Worm (Caenorhabditis elegans): ENCODE results near the gene Y41E3.8.
A peak's percentile ranks its signal among the peaks of the same experiment; 100 is the strongest.

Y41E3.8 gene

ce11 chrIV:15056081-15056586, 27.4 kb upstream of the Y41E3.8 start, which contains the start of gene Y41E3.19:
Y41E3.19 (plus strand) TSS chrIV:15056131.
- TF ChIP-seq ceh-36 (tag; optimal IDR thresholded peaks at IDR 0.05): no peak
- no peak for TF ChIP-seq ama-1 (optimal IDR thresholded peaks at IDR 0.05)
- TF ChIP-seq ets-7 (tag; optimal IDR thresholded peaks at IDR 0.05): no peak
- no peak for TF ChIP-seq hmbx-1 (tag; optimal IDR thresholded peaks at IDR 0.05)
- no peak for TF ChIP-seq pes-1 (GFP tag; IDR thresholded peaks at IDR 0.05)
- no peak for TF ChIP-seq aly-1 (tag; optimal IDR thresholded peaks at IDR 0.05)
- TF ChIP-seq tra-4 (tag; optimal IDR thresholded peaks at IDR 0.05): no peak
- no peak for TF ChIP-seq F13C5.2 (tag; optimal IDR thresholded peaks at IDR 0.05)
- TF ChIP-seq scrt-1 (GFP tag; IDR thresholded peaks at IDR 0.05): no peak
- TF ChIP-seq ceh-13 (GFP tag; optimal IDR thresholded peaks at IDR 0.05): no peak
- no peak for TF ChIP-seq hmg-4 (GFP tag; optimal IDR thresholded peaks at IDR 0.05)
- no peak for TF ChIP-seq tbx-11 (GFP tag; IDR thresholded peaks at IDR 0.05)
- no peak for TF ChIP-seq tbx-37 (GFP tag; conservative IDR thresholded peaks at IDR 0.05)
- no peak for TF ChIP-seq B0310.2 (tag; optimal IDR thresholded peaks at IDR 0.05)
- no peak for TF ChIP-seq sea-1 (GFP tag; conservative IDR thresholded peaks at IDR 0.05)
- no peak for TF ChIP-seq hnd-1 (tag; optimal IDR thresholded peaks at IDR 0.05)
- no peak for TF ChIP-seq flt-1 (GFP tag; IDR thresholded peaks at IDR 0.05)

- no peak for TF ChIP-seq tra-4 (tag; optimal IDR thresholded peaks at IDR 0.05)
- no peak for TF ChIP-seq hmg-4 (GFP tag; optimal IDR thresholded peaks at IDR 0.05)
- no peak for TF ChIP-seq ceh-36 (tag; optimal IDR thresholded peaks at IDR 0.05)
- no peak for TF ChIP-seq hnd-1 (tag; optimal IDR thresholded peaks at IDR 0.05)
- TF ChIP-seq scrt-1 (GFP tag; IDR thresholded peaks at IDR 0.05): no peak
- TF ChIP-seq tbx-11 (GFP tag; IDR thresholded peaks at IDR 0.05): no peak
- no peak for TF ChIP-seq hmbx-1 (tag; optimal IDR thresholded peaks at IDR 0.05)
- no peak for TF ChIP-seq pes-1 (GFP tag; IDR thresholded peaks at IDR 0.05)
- TF ChIP-seq ama-1 (optimal IDR thresholded peaks at IDR 0.05): no peak
- TF ChIP-seq ets-7 (tag; optimal IDR thresholded peaks at IDR 0.05): no peak
- no peak for TF ChIP-seq flt-1 (GFP tag; IDR thresholded peaks at IDR 0.05)
- no peak for TF ChIP-seq B0310.2 (tag; optimal IDR thresholded peaks at IDR 0.05)
- TF ChIP-seq sea-1 (GFP tag; conservative IDR thresholded peaks at IDR 0.05): no peak
- no peak for TF ChIP-seq ceh-13 (GFP tag; optimal IDR thresholded peaks at IDR 0.05)
- TF ChIP-seq tbx-37 (GFP tag; conservative IDR thresholded peaks at IDR 0.05): no peak
- TF ChIP-seq aly-1 (tag; optimal IDR thresholded peaks at IDR 0.05): no peak
- no peak for TF ChIP-seq F13C5.2 (tag; optimal IDR thresholded peaks at IDR 0.05)
Observed at ce11 chrIV:15053271-15053670, 24.5 kb upstream of the Y41E3.8 start, which contains the start of gene srt-47. srt-47 (minus strand) TSS chrIV:15053371.

ce11 chrIV:15051045-15051444, 22.3 kb upstream of the Y41E3.8 start:
- TF ChIP-seq ets-7 (tag; optimal IDR thresholded peaks at IDR 0.05): no peak
- no peak for TF ChIP-seq pes-1 (GFP tag; IDR thresholded peaks at IDR 0.05)
- no peak for TF ChIP-seq ceh-13 (GFP tag; optimal IDR thresholded peaks at IDR 0.05)
- TF ChIP-seq hnd-1 (tag; optimal IDR thresholded peaks at IDR 0.05): no peak
- TF ChIP-seq F13C5.2 (tag; optimal IDR thresholded peaks at IDR 0.05): no peak
- no peak for TF ChIP-seq B0310.2 (tag; optimal IDR thresholded peaks at IDR 0.05)
- TF ChIP-seq scrt-1 (GFP tag; IDR thresholded peaks at IDR 0.05): no peak
- TF ChIP-seq ama-1 (optimal IDR thresholded peaks at IDR 0.05): no peak
- no peak for TF ChIP-seq aly-1 (tag; optimal IDR thresholded peaks at IDR 0.05)
- TF ChIP-seq tbx-37 (GFP tag; conservative IDR thresholded peaks at IDR 0.05): no peak
- TF ChIP-seq tra-4 (tag; optimal IDR thresholded peaks at IDR 0.05): no peak
- TF ChIP-seq hmg-4 (GFP tag; optimal IDR thresholded peaks at IDR 0.05): no peak
- no peak for TF ChIP-seq hmbx-1 (tag; optimal IDR thresholded peaks at IDR 0.05)
- TF ChIP-seq sea-1 (GFP tag; conservative IDR thresholded peaks at IDR 0.05): no peak
- no peak for TF ChIP-seq tbx-11 (GFP tag; IDR thresholded peaks at IDR 0.05)
- TF ChIP-seq flt-1 (GFP tag; IDR thresholded peaks at IDR 0.05): no peak
- TF ChIP-seq ceh-36 (tag; optimal IDR thresholded peaks at IDR 0.05): no peak

ce11 chrIV:15049288-15050094, 20.7 kb upstream of the Y41E3.8 start:
- TF ChIP-seq tbx-37 (GFP tag; conservative IDR thresholded peaks at IDR 0.05) (no peak), ama-1 (optimal IDR thresholded peaks at IDR 0.05) (peak; percentile 91)

- TF ChIP-seq hmg-4 (GFP tag; optimal IDR thresholded peaks at IDR 0.05) (no peak), B0310.2 (tag; optimal IDR thresholded peaks at IDR 0.05) (no peak), tra-4 (tag; optimal IDR thresholded peaks at IDR 0.05) (no peak), ceh-13 (GFP tag; optimal IDR thresholded peaks at IDR 0.05) (no peak)
Observed at ce11 chrIV:15046162-15046561, 17.4 kb upstream of the Y41E3.8 start.

- TF ChIP-seq ama-1 (optimal IDR thresholded peaks at IDR 0.05): peak; percentile 36
- TF ChIP-seq pes-1 (GFP tag; IDR thresholded peaks at IDR 0.05): no peak
- TF ChIP-seq sea-1 (GFP tag; conservative IDR thresholded peaks at IDR 0.05): no peak
Observed at ce11 chrIV:15042159-15042936, 13.6 kb upstream of the Y41E3.8 start.

ce11 chrIV:15041124-15041523, 12.3 kb upstream of the Y41E3.8 start:
- TF ChIP-seq ceh-13 (GFP tag; optimal IDR thresholded peaks at IDR 0.05) (no peak), tbx-37 (GFP tag; conservative IDR thresholded peaks at IDR 0.05) (no peak), ceh-36 (tag; optimal IDR thresholded peaks at IDR 0.05) (no peak), hmg-4 (GFP tag; optimal IDR thresholded peaks at IDR 0.05) (no peak), flt-1 (GFP tag; IDR thresholded peaks at IDR 0.05) (no peak), tbx-11 (GFP tag; IDR thresholded peaks at IDR 0.05) (no peak), B0310.2 (tag; optimal IDR thresholded peaks at IDR 0.05) (no peak), ets-7 (tag; optimal IDR thresholded peaks at IDR 0.05) (no peak), sea-1 (GFP tag; conservative IDR thresholded peaks at IDR 0.05) (no peak), hmbx-1 (tag; optimal IDR thresholded peaks at IDR 0.05) (no peak), ama-1 (optimal IDR thresholded peaks at IDR 0.05) (no peak), scrt-1 (GFP tag; IDR thresholded peaks at IDR 0.05) (no peak), F13C5.2 (tag; optimal IDR thresholded peaks at IDR 0.05) (no peak), pes-1 (GFP tag; IDR thresholded peaks at IDR 0.05) (no peak), aly-1 (tag; optimal IDR thresholded peaks at IDR 0.05) (no peak), hnd-1 (tag; optimal IDR thresholded peaks at IDR 0.05) (no peak), tra-4 (tag; optimal IDR thresholded peaks at IDR 0.05) (no peak)
